Worm (Caenorhabditis elegans) whole organism, L4 larva: ENCODE results near the gene clec-3.

Source experiments
- aly-2 ChIP-seq: sonication (generic microtip); optimal IDR thresholded peaks from 2 replicates; lab custom pipeline; 2018; ENCODE audit warnings: missing biosample characterization, missing genetic modification characterization
- ces-1 ChIP-seq: fragments of 150-350 bp; sonication (generic microtip); optimal IDR thresholded peaks from 4 replicates; lab custom pipeline; 2014; ENCODE audit warnings: missing biosample characterization, missing genetic modification reagents, missing genetic modification characterization
- fkh-10 ChIP-seq: fragments of 150-350 bp; optimal IDR thresholded peaks from 2 replicates; lab custom pipeline; 2014; ENCODE audit warnings: missing biosample characterization, missing genetic modification reagents, missing genetic modification characterization
- mdl-1 ChIP-seq, 2 experiments: fragments of 150-350 bp in 1 of 2; sonication (generic microtip) in 1 of 2; optimal IDR thresholded peaks; 2 replicates each; lab custom pipeline; 2014 to 2017; ENCODE audit warnings: missing biosample characterization in 2 of 2, missing genetic modification characterization in 2 of 2
- nhr-237 ChIP-seq: sonication (generic microtip); optimal IDR thresholded peaks from 2 replicates; lab custom pipeline; 2017; ENCODE audit warnings: missing biosample characterization, missing genetic modification characterization
- nhr-28 ChIP-seq: fragments of 150-350 bp; optimal IDR thresholded peaks from 2 replicates; lab custom pipeline; 2014; ENCODE audit warnings: missing biosample characterization, missing genetic modification characterization
- nhr-41 ChIP-seq: fragments of 200-800 bp; sonication (Bioruptor generic); IDR thresholded peaks from 2 replicates; pipeline ENCODE4 v1.3.6; 2022; ENCODE audit warnings: missing genetic modification reagents, missing genetic modification characterization, missing compliant biosample characterization
- nhr-76 ChIP-seq: fragments of 150-350 bp; optimal IDR thresholded peaks from 2 replicates; lab custom pipeline; 2014; ENCODE audit warnings: missing biosample characterization, missing genetic modification characterization
- skn-1 ChIP-seq: fragments of 150-350 bp; optimal IDR thresholded peaks from 2 replicates; lab custom pipeline; 2014; ENCODE audit warnings: missing biosample characterization, missing genetic modification characterization
- snpc-4 ChIP-seq: fragments of 150-350 bp; optimal IDR thresholded peaks from 2 replicates; lab custom pipeline; 2014; ENCODE audit warnings: missing biosample characterization, missing genetic modification characterization
- unc-62 ChIP-seq, 3 experiments: fragments of 150-350 bp in 1 of 3; sonication (generic microtip); optimal IDR thresholded peaks in 2 of 3; peaks in 1 of 3; 1 replicate in 1 of 3; 2 replicates in 2 of 3; lab custom pipeline; 2014 to 2017; ENCODE audit warnings: missing biosample characterization in 3 of 3, missing genetic modification characterization in 3 of 3, missing genetic modification reagents in 3 of 3, missing genotype in 1 of 3
- ztf-7 ChIP-seq: fragments of 150-350 bp; optimal IDR thresholded peaks from 2 replicates; lab custom pipeline; 2014; ENCODE audit warnings: missing biosample characterization, missing genetic modification characterization

ce11 chrII:2987122-2987556 lies 32.6 kb downstream of the clec-3 start:
- TF ChIP-seq unc-62 (GFP tag; optimal IDR thresholded peaks at IDR 0.05 in 1 of 2; lab: Kevin White, UChicago) (no peak), unc-62 (tag; optimal IDR thresholded peaks at IDR 0.05; lab: Kevin White, UChicago) (no peak), mdl-1 (tag; optimal IDR thresholded peaks at IDR 0.05; lab: Kevin White, UChicago) (no peak), nhr-41 (GFP tag; lab: Robert Waterston, UW) (no peak), snpc-4 (tag; lab: Kevin White, UChicago) (peak; percentile 46), nhr-28 (tag; lab: Kevin White, UChicago) (no peak), aly-2 (tag; lab: Kevin White, UChicago) (no peak), fkh-10 (GFP tag; lab: Kevin White, UChicago) (no peak), nhr-76 (tag; lab: Kevin White, UChicago) (no peak), ztf-7 (tag; lab: Kevin White, UChicago) (no peak), ces-1 (GFP tag; lab: Kevin White, UChicago) (no peak), skn-1 (no peak), nhr-237 (tag; lab: Kevin White, UChicago) (no peak)
